Fruit fly (Drosophila melanogaster) S2 (cell line): Measurements from ENCODE around the gene CG10750.

Source experiments
- CG8478 ChIP-seq: fragments of >200 bp; optimal IDR thresholded peaks from 2 replicates; lab custom pipeline; 2018
- CTCF ChIP-seq, 2 experiments: fragments of >200 bp; optimal IDR thresholded peaks; 2 replicates each; lab custom pipeline; 2018

dm6 chr2L:19252410-19252809 is 47.6 kb upstream of the CG10750 start:
- TF ChIP-seq CG8478 (lab: Kevin White, UChicago) (no peak), CTCF (optimal IDR thresholded peaks at IDR 0.05; lab: Kevin White, UChicago) (no peak)
